Worm (Caenorhabditis elegans): ENCODE results near the gene nmy-3.

Gene nmy-3

DNA sequence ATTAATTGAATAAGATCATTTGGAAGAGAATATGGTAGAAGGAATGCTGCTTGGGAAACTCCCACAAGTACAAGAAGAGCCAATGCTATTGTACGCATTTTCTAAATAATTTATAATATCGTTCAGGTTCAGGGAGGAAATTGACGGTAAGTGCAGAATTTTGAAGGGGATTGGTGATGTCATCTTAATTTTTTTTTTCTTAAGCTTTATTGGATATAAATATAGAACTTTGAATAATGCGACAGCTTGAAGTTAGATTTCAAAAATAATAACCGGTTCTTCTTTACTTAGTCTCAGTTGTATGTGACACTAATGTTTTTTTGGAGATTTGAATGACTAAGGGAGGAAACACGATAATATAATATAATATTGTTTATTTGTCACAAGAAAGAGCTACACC, 56.5 kb downstream of the nmy-3 start, which contains the start of gene nspg-7.1:
Gene nspg-7.1, minus strand, starts transcription at position 101 of the 400 bp plus-strand sequence.
- TF ChIP-seq him-1 (tag; optimal IDR thresholded peaks at IDR 0.05) (no peak), dao-5 (tag; optimal IDR thresholded peaks at IDR 0.05) (no peak), W03F9.2 (tag; optimal IDR thresholded peaks at IDR 0.05) (no peak)

All from whole organism, L4/young adult.